Worm (Caenorhabditis elegans) whole organism, L4/young adult: ENCODE results near the gene clec-208.

Experiments used
- W03F9.2 ChIP-seq: fragments of 150-350 bp; optimal IDR thresholded peaks from 2 replicates; lab custom pipeline; 2014; ENCODE audit warnings: missing biosample characterization, missing genetic modification characterization
- him-1 ChIP-seq: sonication (generic microtip); optimal IDR thresholded peaks from 2 replicates; lab custom pipeline; 2016; ENCODE audit warnings: missing genotype, missing genetic modification reagents, missing genetic modification characterization, missing compliant biosample characterization

- TF ChIP-seq him-1 (tag; lab: Kevin White, UChicago): no peak
- no peak for TF ChIP-seq W03F9.2 (tag; lab: Kevin White, UChicago)
Measured at ce11 chrV:2110368-2110767, 12.6 kb downstream of the clec-208 start, which contains the start of gene F22F7.3.
